Fruit fly (Drosophila melanogaster) whole organism, embryonic: ENCODE measurements around the gene NimC3.

Source experiments
- Atf6 ChIP-seq: fragments of 200-800 bp; sonication (Bioruptor generic); IDR thresholded peaks from 2 replicates; pipeline ENCODE4 v1.3.6; 2022; ENCODE audit warnings: missing biosample characterization, missing genetic modification characterization
- Awh ChIP-seq: fragments of 200-800 bp; sonication (Bioruptor generic); IDR thresholded peaks from 2 replicates; pipeline ENCODE4, ENCODE4 v1.3.6; 2022; ENCODE audit warnings: missing biosample characterization, missing genetic modification characterization
- CG11093 ChIP-seq: fragments of 200-800 bp; sonication (Bioruptor generic); IDR thresholded peaks from 3 replicates; pipeline ENCODE4 v1.3.6; 2022; ENCODE audit warnings: missing biosample characterization, missing genetic modification characterization
- CG11456 ChIP-seq: fragments of 200-800 bp; sonication (Bioruptor generic); IDR thresholded peaks from 3 replicates; pipeline ENCODE4 v1.3.6; 2022; ENCODE audit warnings: missing biosample characterization, missing genetic modification characterization
- CG12071 ChIP-seq: fragments of 200-800 bp; sonication (Bioruptor generic); optimal IDR thresholded peaks from 3 replicates; lab custom pipeline; 2018; ENCODE audit warnings: missing biosample characterization, mild to moderate bottlenecking, missing genetic modification characterization
- CG12155 ChIP-seq: fragments of 200-800 bp; sonication (Bioruptor generic); optimal IDR thresholded peaks from 3 replicates; lab custom pipeline; 2016; ENCODE audit warnings: missing biosample characterization, missing genetic modification characterization
- CG14710 ChIP-seq: fragments of 200-800 bp; sonication (Bioruptor generic); optimal IDR thresholded peaks from 3 replicates; lab custom pipeline; 2019; ENCODE audit warnings: missing biosample characterization, mild to moderate bottlenecking, missing genetic modification characterization, moderate library complexity
- CG18011 ChIP-seq: fragments of 200-800 bp; sonication (Bioruptor generic); optimal IDR thresholded peaks from 2 replicates; lab custom pipeline; 2017; ENCODE audit warnings: missing biosample characterization, missing genetic modification characterization, mild to moderate bottlenecking, moderate library complexity, missing genotype
- CG1832 ChIP-seq: fragments of 200-800 bp; sonication (Bioruptor generic); optimal IDR thresholded peaks from 2 replicates; lab custom pipeline; 2017; ENCODE audit warnings: missing biosample characterization, mild to moderate bottlenecking, missing genetic modification characterization, inconsistent platforms
- CG18599 ChIP-seq: fragments of 200-800 bp; sonication (Bioruptor generic); optimal IDR thresholded peaks from 3 replicates; lab custom pipeline; 2017; ENCODE audit warnings: missing biosample characterization, missing genetic modification characterization, mild to moderate bottlenecking, moderate library complexity, missing genetic modification reagents
- CG18764 ChIP-seq: fragments of 200-800 bp; sonication (Bioruptor generic); optimal IDR thresholded peaks from 3 replicates; lab custom pipeline; 2016; ENCODE audit warnings: missing biosample characterization, missing genetic modification characterization
- CG2678 ChIP-seq: fragments of 200-800 bp; sonication (Bioruptor generic); optimal IDR thresholded peaks from 3 replicates; lab custom pipeline; 2019; ENCODE audit warnings: missing biosample characterization, mild to moderate bottlenecking, missing genetic modification characterization, moderate library complexity
- CG3281 ChIP-seq: fragments of 200-800 bp; sonication (Bioruptor generic); optimal IDR thresholded peaks from 3 replicates; lab custom pipeline; 2017; ENCODE audit warnings: missing biosample characterization, mild to moderate bottlenecking, missing genetic modification characterization
- CG34422 ChIP-seq: fragments of 200-800 bp; sonication (Bioruptor generic); IDR thresholded peaks from 3 replicates; pipeline ENCODE4 v1.3.6; 2022; ENCODE audit warnings: missing biosample characterization, missing genetic modification characterization
- CG7372 ChIP-seq: fragments of 200-800 bp; sonication (Bioruptor generic); IDR thresholded peaks from 2 replicates; pipeline ENCODE4 v1.3.6; 2022; ENCODE audit warnings: missing biosample characterization, missing genetic modification characterization
- CG7987 ChIP-seq: fragments of 200-800 bp; sonication (Bioruptor generic); optimal IDR thresholded peaks from 2 replicates; lab custom pipeline; 2018; ENCODE audit warnings: missing biosample characterization, mild to moderate bottlenecking, missing genetic modification characterization, moderate library complexity
- CG9727 ChIP-seq: fragments of 200-800 bp; sonication (Bioruptor generic); optimal IDR thresholded peaks from 3 replicates; lab custom pipeline; 2017; ENCODE audit warnings: missing biosample characterization, mild to moderate bottlenecking, missing genetic modification characterization
- CG9797 ChIP-seq: fragments of 200-800 bp; sonication (Bioruptor generic); optimal IDR thresholded peaks from 3 replicates; lab custom pipeline; 2018; ENCODE audit warnings: missing biosample characterization, mild to moderate bottlenecking, missing genetic modification characterization
- Dbx ChIP-seq: fragments of 200-800 bp; sonication (Bioruptor generic); IDR thresholded peaks from 3 replicates; pipeline ENCODE4 v1.3.6; 2022; ENCODE audit warnings: missing biosample characterization, missing genetic modification characterization
- Deaf1 ChIP-seq: fragments of 200-800 bp; optimal IDR thresholded peaks from 3 replicates; lab custom pipeline; 2019; ENCODE audit warnings: missing biosample characterization, mild to moderate bottlenecking, missing genetic modification characterization, moderate library complexity
- ERR ChIP-seq: fragments of 200-800 bp; sonication (Bioruptor generic); optimal IDR thresholded peaks from 2 replicates; lab custom pipeline; 2016; ENCODE audit warnings: missing biosample characterization, missing genetic modification characterization
- Fer1 ChIP-seq: fragments of 200-800 bp; sonication (Bioruptor generic); optimal IDR thresholded peaks from 2 replicates; lab custom pipeline; 2017; ENCODE audit warnings: missing biosample characterization, mild to moderate bottlenecking, missing genetic modification characterization
- Hand ChIP-seq: fragments of 200-800 bp; sonication (Bioruptor generic); optimal IDR thresholded peaks from 2 replicates; lab custom pipeline; 2017; ENCODE audit warnings: mild to moderate bottlenecking, missing biosample characterization, missing genetic modification reagents, missing genetic modification characterization
- Hey ChIP-seq: fragments of 200-800 bp; sonication (Bioruptor generic); optimal IDR thresholded peaks from 3 replicates; lab custom pipeline; 2018; ENCODE audit warnings: missing biosample characterization, mild to moderate bottlenecking, missing genetic modification characterization
- HmgZ ChIP-seq: fragments of 200-800 bp; sonication (Bioruptor generic); optimal IDR thresholded peaks from 2 replicates; lab custom pipeline; 2018; ENCODE audit warnings: missing biosample characterization, mild to moderate bottlenecking, missing genetic modification characterization
- Hr78 ChIP-seq, 2 experiments: fragments of 200-800 bp in 1 of 2; fragments of >200 bp in 1 of 2; sonication (Bioruptor generic) in 1 of 2; optimal IDR thresholded peaks; 2 replicates each; lab custom pipeline; 2017 to 2019; ENCODE audit warnings: missing biosample characterization in 2 of 2, missing genetic modification characterization in 2 of 2, mild to moderate bottlenecking in 1 of 2, moderate library complexity in 1 of 2
- Med ChIP-seq: fragments of 200-800 bp; sonication (Bioruptor generic); peaks from one replicate; lab custom pipeline; 2016; ENCODE audit warnings: missing biosample characterization, missing genetic modification characterization, mild to moderate bottlenecking, inconsistent platforms, moderate library complexity
- Pdp1 ChIP-seq, 2 experiments: fragments of 200-800 bp; sonication (Bioruptor generic); optimal IDR thresholded peaks; 3 replicates each; lab custom pipeline; 2016; ENCODE audit warnings: missing biosample characterization in 2 of 2, missing genetic modification characterization in 2 of 2, mild to moderate bottlenecking in 1 of 2, moderate library complexity in 1 of 2
- Spps ChIP-seq: fragments of 200-800 bp; sonication (Bioruptor generic); optimal IDR thresholded peaks from 2 replicates; lab custom pipeline; 2018; ENCODE audit warnings: missing biosample characterization, mild to moderate bottlenecking, missing genetic modification characterization
- al ChIP-seq: fragments of 200-800 bp; sonication (Bioruptor generic); IDR thresholded peaks from 2 replicates; pipeline ENCODE4 v1.3.6; 2022; ENCODE audit warnings: missing biosample characterization, missing genetic modification characterization
- amos ChIP-seq: fragments of 200-800 bp; sonication (Bioruptor generic); IDR thresholded peaks from 2 replicates; pipeline ENCODE4 v1.3.6; 2022; ENCODE audit warnings: missing biosample characterization, missing genetic modification characterization; ENCODE audit not compliant: partially characterized antibody
- caup ChIP-seq: fragments of 200-800 bp; sonication (Bioruptor generic); optimal IDR thresholded peaks from 3 replicates; lab custom pipeline; 2017; ENCODE audit warnings: missing biosample characterization, mild to moderate bottlenecking, missing genetic modification characterization, moderate library complexity; ENCODE audit not compliant: severe bottlenecking
- disco-r ChIP-seq: fragments of 200-800 bp; sonication (Bioruptor generic); optimal IDR thresholded peaks from 2 replicates; lab custom pipeline; 2016; ENCODE audit warnings: missing biosample characterization, missing genetic modification characterization
- dmrt99B ChIP-seq: fragments of 200-800 bp; sonication (Bioruptor generic); optimal IDR thresholded peaks from 2 replicates; lab custom pipeline; 2018; ENCODE audit warnings: missing biosample characterization, mild to moderate bottlenecking, missing genetic modification characterization, moderate library complexity
- dysf ChIP-seq: fragments of 200-800 bp; sonication (Bioruptor generic); IDR thresholded peaks from 3 replicates; pipeline ENCODE4 v1.3.6; 2022; ENCODE audit warnings: missing biosample characterization, missing genetic modification characterization
- gcm ChIP-seq: fragments of 200-800 bp; sonication (Bioruptor generic); optimal IDR thresholded peaks from 2 replicates; lab custom pipeline; 2019; ENCODE audit warnings: missing biosample characterization, mild to moderate bottlenecking, missing genetic modification characterization, moderate library complexity
- hb ChIP-seq: fragments of 200-800 bp; sonication (Bioruptor generic); IDR thresholded peaks from 3 replicates; pipeline ENCODE4 v1.3.6; 2022; ENCODE audit warnings: missing biosample characterization, missing genetic modification characterization; ENCODE audit not compliant: partially characterized antibody
- kay ChIP-seq: fragments of 200-800 bp; sonication (Bioruptor generic); optimal IDR thresholded peaks from 2 replicates; lab custom pipeline; 2016; ENCODE audit warnings: missing biosample characterization, missing genetic modification characterization
- klu ChIP-seq: fragments of 200-800 bp; sonication (Bioruptor generic); IDR thresholded peaks from 2 replicates; pipeline ENCODE4 v1.3.6; 2022; ENCODE audit warnings: missing biosample characterization, missing genetic modification characterization
- lab ChIP-seq: fragments of 200-800 bp; sonication (Bioruptor generic); optimal IDR thresholded peaks from 3 replicates; lab custom pipeline; 2017; ENCODE audit warnings: missing biosample characterization, missing genetic modification characterization, mild to moderate bottlenecking, moderate library complexity, missing genetic modification reagents
- nom ChIP-seq: fragments of 200-800 bp; sonication (Bioruptor generic); optimal IDR thresholded peaks from 2 replicates; lab custom pipeline; 2017; ENCODE audit warnings: missing biosample characterization, missing genetic modification characterization, mild to moderate bottlenecking, moderate library complexity, missing genetic modification reagents
- pzg ChIP-seq: fragments of 200-800 bp; sonication (Bioruptor generic); optimal IDR thresholded peaks from 3 replicates; lab custom pipeline; 2018; ENCODE audit warnings: missing biosample characterization, mild to moderate bottlenecking, missing genetic modification characterization, moderate library complexity
- rib ChIP-seq: fragments of 200-800 bp; sonication (Bioruptor generic); IDR thresholded peaks from 2 replicates; pipeline ENCODE4 v1.3.6; 2022; ENCODE audit warnings: missing biosample characterization, missing genetic modification characterization
- schlank ChIP-seq: fragments of 200-800 bp; sonication (Bioruptor generic); optimal IDR thresholded peaks from 2 replicates; lab custom pipeline; 2018; ENCODE audit warnings: missing biosample characterization, mild to moderate bottlenecking, missing genetic modification characterization
- sens ChIP-seq: fragments of 200-800 bp; sonication (Bioruptor generic); peaks from one replicate; lab custom pipeline; 2016; ENCODE audit warnings: missing biosample characterization, missing genetic modification characterization
- so ChIP-seq: fragments of 200-800 bp; sonication (Bioruptor generic); IDR thresholded peaks from 3 replicates; pipeline ENCODE4 v1.3.6; 2022; ENCODE audit warnings: missing biosample characterization, missing genetic modification characterization
- sr ChIP-seq: fragments of 200-800 bp; sonication (Bioruptor generic); IDR thresholded peaks from 3 replicates; pipeline ENCODE4 v1.3.6; 2022; ENCODE audit warnings: missing biosample characterization, missing genetic modification characterization
- stc ChIP-seq: fragments of 200-800 bp; sonication (Bioruptor generic); IDR thresholded peaks from 2 replicates; pipeline ENCODE4 v1.3.6; 2022; ENCODE audit warnings: missing biosample characterization, missing genetic modification characterization
- sug ChIP-seq: fragments of 200-800 bp; optimal IDR thresholded peaks from 2 replicates; lab custom pipeline; 2019; ENCODE audit warnings: missing biosample characterization, mild to moderate bottlenecking, missing genetic modification characterization, moderate library complexity
- tx ChIP-seq: fragments of 200-800 bp; sonication (Bioruptor generic); optimal IDR thresholded peaks from 2 replicates; lab custom pipeline; 2016; ENCODE audit warnings: missing biosample characterization, missing genetic modification characterization

The NimC3 gene

DNA sequence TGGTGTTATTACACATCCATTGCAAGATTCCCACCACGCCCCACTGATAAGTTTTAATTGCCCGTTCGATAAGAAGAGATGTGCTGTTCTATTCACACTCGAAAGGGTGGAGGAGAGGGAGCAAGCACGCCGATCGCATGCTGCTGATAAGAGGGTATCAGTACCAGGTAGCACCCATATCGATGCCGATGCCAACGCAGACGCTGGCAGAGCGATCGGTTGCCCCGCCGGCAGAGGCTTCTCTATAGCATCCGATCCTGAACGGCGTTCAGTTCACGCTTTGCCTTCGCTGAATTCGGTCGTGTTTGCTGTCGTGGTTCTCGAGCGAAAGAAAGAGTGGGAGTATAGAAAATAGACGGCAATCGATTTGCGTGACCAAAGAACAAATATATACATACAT, 6.5 kb downstream of the NimC3 start (continued):
- TF ChIP-seq schlank (tag; lab: Kevin White, UChicago): no peak
- TF ChIP-seq rib: peak; percentile 52; the same call in 1 of the 2 replicates
- TF ChIP-seq CG34422: 0 out of 3 replicates have a peak, but pooled peaks have one; percentile 9
- TF ChIP-seq CG18011 (GFP tag; lab: Kevin White, UChicago): no peak
- TF ChIP-seq caup (GFP tag; lab: Kevin White, UChicago): peak; percentile 51
- peak; percentile 5 for TF ChIP-seq CG12071 (GFP tag; lab: Kevin White, UChicago)
- no peak for TF ChIP-seq nom (GFP tag; lab: Kevin White, UChicago)
- TF ChIP-seq Deaf1 (tag; lab: Kevin White, UChicago): peak; percentile 59
- no peak for TF ChIP-seq CG1832 (GFP tag; lab: Kevin White, UChicago)
- no peak for TF ChIP-seq gcm (GFP tag; lab: Kevin White, UChicago)
- no peak for TF ChIP-seq CG9727 (GFP tag; lab: Kevin White, UChicago)
- 0 out of 3 replicates have a peak, but pooled peaks have one; percentile 20 for TF ChIP-seq CG11093 (GFP tag; lab: Robert Waterston, UW)
- TF ChIP-seq CG3281 (GFP tag; lab: Kevin White, UChicago): peak; percentile 22
- TF ChIP-seq tx (GFP tag; lab: Kevin White, UChicago): no peak
- TF ChIP-seq CG7987 (GFP tag; lab: Kevin White, UChicago): peak; percentile 72
- TF ChIP-seq hb: no peak
- TF ChIP-seq CG9797 (GFP tag; lab: Kevin White, UChicago): no peak
- no peak for TF ChIP-seq Hand (GFP tag; lab: Kevin White, UChicago)
- TF ChIP-seq CG11456: 0 out of 3 replicates have a peak, but pooled peaks have one; percentile 53
- peak; percentile 49 for TF ChIP-seq CG18599 (GFP tag; lab: Kevin White, UChicago)
- peak; percentile 30; the same call in 1 of the 2 replicates for TF ChIP-seq amos (GFP tag; lab: Robert Waterston, UW)
- no peak for TF ChIP-seq Atf6 (GFP tag; lab: Robert Waterston, UW)
- TF ChIP-seq CG12155 (GFP tag; lab: Kevin White, UChicago): no peak
- TF ChIP-seq dysf (GFP tag; lab: Robert Waterston, UW): no peak
- TF ChIP-seq al (GFP tag; lab: Robert Waterston, UW): 0 out of 2 replicates have a peak, but pooled peaks have one; percentile 21
- no peak for TF ChIP-seq klu
- no peak for TF ChIP-seq Awh (GFP tag; lab: Robert Waterston, UW)
- TF ChIP-seq so (GFP tag; lab: Robert Waterston, UW): peak; percentile 57; the same call in 1 of the 3 replicates
- no peak for TF ChIP-seq pzg (GFP tag; lab: Kevin White, UChicago)
- TF ChIP-seq CG18764 (GFP tag; lab: Kevin White, UChicago): no peak
- peak; percentile 14 for TF ChIP-seq CG2678 (tag; lab: Kevin White, UChicago)
- no peak for TF ChIP-seq dmrt99B (tag; lab: Kevin White, UChicago)
- peak in 1 of 2 experiments; percentile 39 for TF ChIP-seq Pdp1 (GFP tag; optimal IDR thresholded peaks at IDR 0.05; lab: Kevin White, UChicago)
- peak; percentile 41 for TF ChIP-seq lab (GFP tag; lab: Kevin White, UChicago)
- TF ChIP-seq HmgZ (tag; lab: Kevin White, UChicago): peak; percentile 28
- no peak for TF ChIP-seq Hr78 (GFP tag; optimal IDR thresholded peaks at IDR 0.05; lab: Kevin White, UChicago)
- TF ChIP-seq sr: no peak; the same call in 1 of the 3 replicates
- no peak for TF ChIP-seq CG14710 (tag; lab: Kevin White, UChicago)
- peak; percentile 19 for TF ChIP-seq ERR
- TF ChIP-seq Dbx: 0 out of 3 replicates have a peak, but pooled peaks have one; percentile 42
- TF ChIP-seq sug (tag; lab: Kevin White, UChicago): peak; percentile 91
- no peak for TF ChIP-seq Spps (tag; lab: Kevin White, UChicago)
- peak; percentile 3 for TF ChIP-seq kay (GFP tag; lab: Kevin White, UChicago)
- no peak for TF ChIP-seq CG7372
- TF ChIP-seq stc: no peak
- peak; percentile 12 for TF ChIP-seq Fer1 (GFP tag; lab: Kevin White, UChicago)
- TF ChIP-seq Hey (tag; lab: Kevin White, UChicago): peak; percentile 63
- no peak for TF ChIP-seq disco-r (GFP tag; lab: Kevin White, UChicago)
- peak; percentile 62 for TF ChIP-seq Med (GFP tag; lab: Kevin White, UChicago)
- peak; percentile 64 for TF ChIP-seq sens (GFP tag; lab: Kevin White, UChicago)
